Worm (Caenorhabditis elegans) whole organism, late embryonic: ENCODE data around the gene fdgt-2.
"Not testable (repeated sequence)": the region's sequence is repeated elsewhere in the genome, so short reads cannot be mapped to it uniquely, and the experiment has no call there.

ENCODE experiments used
- C08G9.2 ChIP-seq: sonication (generic microtip); optimal IDR thresholded peaks from 2 replicates; lab custom pipeline; 2016; ENCODE audit warnings: mild to moderate bottlenecking, missing genetic modification characterization, moderate library complexity, missing compliant biosample characterization
- ceh-14 ChIP-seq: sonication (generic microtip); optimal IDR thresholded peaks from 2 replicates; lab custom pipeline; 2016; ENCODE audit warnings: missing genotype, missing genetic modification characterization, missing compliant biosample characterization
- ceh-19 ChIP-seq: fragments of 200-800 bp; sonication (Bioruptor generic); optimal IDR thresholded peaks from 2 replicates; lab custom pipeline; 2018; ENCODE audit warnings: mild to moderate bottlenecking, missing genetic modification characterization, missing compliant biosample characterization
- ceh-2 ChIP-seq: sonication (generic microtip); optimal IDR thresholded peaks from 2 replicates; lab custom pipeline; 2016; ENCODE audit warnings: missing genotype, missing genetic modification characterization, missing compliant biosample characterization
- ceh-24 ChIP-seq: sonication (generic microtip); optimal IDR thresholded peaks from 2 replicates; lab custom pipeline; 2016; ENCODE audit warnings: mild to moderate bottlenecking, missing genetic modification characterization, missing compliant biosample characterization
- ceh-31 ChIP-seq: sonication (generic microtip); optimal IDR thresholded peaks from 2 replicates; lab custom pipeline; 2016; ENCODE audit warnings: missing genetic modification characterization, missing compliant biosample characterization
- ceh-34 ChIP-seq: sonication (generic microtip); optimal IDR thresholded peaks from 2 replicates; lab custom pipeline; 2016; ENCODE audit warnings: mild to moderate bottlenecking, missing genetic modification characterization, missing compliant biosample characterization
- ceh-45 ChIP-seq: fragments of 200-800 bp; sonication (Bioruptor generic); IDR thresholded peaks from 2 replicates; pipeline ENCODE4 v1.3.6; 2022; ENCODE audit warnings: missing genetic modification reagents, missing genetic modification characterization, missing compliant biosample characterization
- ceh-48 ChIP-seq: sonication (generic microtip); optimal IDR thresholded peaks from 2 replicates; lab custom pipeline; 2016; ENCODE audit warnings: missing genetic modification characterization, inconsistent platforms, missing compliant biosample characterization
- dve-1 ChIP-seq: sonication (generic microtip); optimal IDR thresholded peaks from 2 replicates; lab custom pipeline; 2017; ENCODE audit warnings: antibody characterized with exemption, mild to moderate bottlenecking, missing genetic modification characterization, missing compliant biosample characterization
- elt-2 ChIP-seq: sonication (generic microtip); optimal IDR thresholded peaks from 2 replicates; lab custom pipeline; 2016; ENCODE audit warnings: missing genetic modification reagents, missing genetic modification characterization, missing compliant biosample characterization
- ets-4 ChIP-seq: sonication (generic microtip); optimal IDR thresholded peaks from 2 replicates; lab custom pipeline; 2016; ENCODE audit warnings: missing genetic modification characterization, missing compliant biosample characterization
- fax-1 ChIP-seq: sonication (generic microtip); optimal IDR thresholded peaks from 2 replicates; lab custom pipeline; 2016; ENCODE audit warnings: missing genotype, missing genetic modification characterization, missing compliant biosample characterization
- gmeb-2 ChIP-seq: sonication (generic microtip); optimal IDR thresholded peaks from 2 replicates; lab custom pipeline; 2016; ENCODE audit warnings: missing genetic modification characterization, inconsistent platforms, missing compliant biosample characterization
- hlh-15 ChIP-seq: sonication (generic microtip); optimal IDR thresholded peaks from 2 replicates; lab custom pipeline; 2016; ENCODE audit warnings: missing genetic modification characterization, missing compliant biosample characterization
- hlh-6 ChIP-seq: sonication (generic microtip); optimal IDR thresholded peaks from 2 replicates; lab custom pipeline; 2016; ENCODE audit warnings: missing genotype, missing genetic modification characterization, missing compliant biosample characterization
- nfya-1 ChIP-seq: sonication (generic microtip); optimal IDR thresholded peaks from 2 replicates; lab custom pipeline; 2017; ENCODE audit warnings: missing genetic modification characterization, mild to moderate bottlenecking, missing compliant biosample characterization, antibody characterized with exemption, moderate library complexity
- npax-4 ChIP-seq: sonication (generic microtip); optimal IDR thresholded peaks from 2 replicates; lab custom pipeline; 2016; ENCODE audit warnings: missing genetic modification characterization, missing compliant biosample characterization
- pat-9 ChIP-seq: fragments of 200-800 bp; sonication (Bioruptor generic); optimal IDR thresholded peaks from 2 replicates; lab custom pipeline; 2018; ENCODE audit warnings: mild to moderate bottlenecking, missing genetic modification characterization, moderate library complexity, missing compliant biosample characterization
- pros-1 ChIP-seq: fragments of 150-350 bp; optimal IDR thresholded peaks from 2 replicates; lab custom pipeline; 2014; ENCODE audit warnings: missing biosample characterization, missing genetic modification reagents, missing genetic modification characterization
- ref-2 ChIP-seq: sonication (generic microtip); optimal IDR thresholded peaks from 2 replicates; lab custom pipeline; 2016; ENCODE audit warnings: missing genetic modification characterization, missing compliant biosample characterization
- sdc-2 ChIP-seq: sonication (generic microtip); optimal IDR thresholded peaks from 2 replicates; lab custom pipeline; 2016; ENCODE audit warnings: missing genotype, missing genetic modification characterization, missing compliant biosample characterization
- sox-2 ChIP-seq: fragments of 200-800 bp; sonication (Bioruptor generic); IDR thresholded peaks from 2 replicates; pipeline ENCODE4 v1.3.6; 2022; ENCODE audit warnings: missing genetic modification reagents, missing genetic modification characterization, missing compliant biosample characterization
- tbx-2 ChIP-seq: sonication (generic microtip); optimal IDR thresholded peaks from 2 replicates; lab custom pipeline; 2016; ENCODE audit warnings: missing genetic modification characterization, missing compliant biosample characterization
- tbx-7 ChIP-seq: sonication (generic microtip); optimal IDR thresholded peaks from 2 replicates; lab custom pipeline; 2016; ENCODE audit warnings: missing genotype, missing genetic modification characterization, missing compliant biosample characterization
- unc-3 ChIP-seq, 2 experiments: fragments of 200-800 bp in 1 of 2; sonication (Bioruptor generic) in 1 of 2; sonication (generic microtip) in 1 of 2; conservative IDR thresholded peaks in 1 of 2; optimal IDR thresholded peaks in 1 of 2; 2 replicates each; pipeline versions ENCODE4 v1.3.6 to Lab custom; 2016 to 2022; ENCODE audit warnings: missing compliant biosample characterization in 2 of 2, missing genetic modification characterization in 2 of 2, missing genetic modification reagents in 1 of 2
- unc-42 ChIP-seq: sonication (generic microtip); optimal IDR thresholded peaks from 2 replicates; lab custom pipeline; 2016; ENCODE audit warnings: missing genotype, missing genetic modification characterization, missing compliant biosample characterization
- unc-55 ChIP-seq: sonication (generic microtip); optimal IDR thresholded peaks from 2 replicates; lab custom pipeline; 2017; ENCODE audit warnings: missing biosample characterization, missing genetic modification reagents, missing genetic modification characterization
- unc-86 ChIP-seq: sonication (generic microtip); optimal IDR thresholded peaks from 2 replicates; lab custom pipeline; 2016; ENCODE audit warnings: missing genetic modification characterization, missing compliant biosample characterization
- zip-5 ChIP-seq: sonication (generic microtip); optimal IDR thresholded peaks from 2 replicates; lab custom pipeline; 2016; ENCODE audit warnings: missing genetic modification characterization, missing compliant biosample characterization

The fdgt-2 gene

DNA sequence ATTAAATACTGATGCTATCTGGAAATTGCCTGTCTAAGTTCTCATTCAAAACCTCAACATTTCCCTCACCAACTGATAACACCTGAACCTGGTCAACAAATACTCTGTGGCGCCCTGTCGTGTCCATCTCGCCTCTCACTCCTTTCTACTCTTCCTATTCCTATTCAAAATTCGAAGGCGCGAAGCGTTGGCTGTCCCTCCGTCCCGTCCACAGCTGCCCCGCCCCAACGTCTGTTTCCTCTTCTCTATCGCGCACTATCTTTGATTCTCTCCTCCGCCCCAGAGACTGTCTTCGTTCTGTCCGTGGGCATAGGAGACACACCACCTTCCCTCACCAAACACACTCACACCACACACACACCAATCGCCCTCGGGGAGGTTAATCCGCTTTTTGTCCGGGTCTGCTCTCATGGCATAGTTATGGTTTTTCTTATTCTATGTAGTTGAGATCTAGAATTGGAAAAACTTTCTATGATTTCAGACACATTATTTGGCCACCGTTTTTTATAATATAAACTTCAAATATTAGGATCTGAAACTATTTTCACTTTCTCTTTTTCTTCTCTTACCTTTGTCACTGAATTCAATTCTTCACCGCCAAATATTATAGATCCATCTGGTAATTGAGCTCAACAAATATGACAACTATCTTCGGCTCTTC, 5.2 kb upstream of the fdgt-2 start, which contains the start of gene efl-3:
Gene efl-3 (plus strand): TSS at position 611 of the 661 bp plus-strand sequence.
- TF ChIP-seq npax-4 (tag; lab: Kevin White, UChicago) (no peak), unc-3 (GFP tag; conservative IDR thresholded peaks at IDR 0.05; lab: Robert Waterston, UW) (no peak), unc-3 (tag; optimal IDR thresholded peaks at IDR 0.05; lab: Kevin White, UChicago) (no peak), ceh-2 (tag; lab: Kevin White, UChicago) (peak; percentile 22), ceh-34 (peak; percentile 36), hlh-6 (tag; lab: Kevin White, UChicago) (no peak), ceh-14 (tag; lab: Kevin White, UChicago) (no peak), ets-4 (tag; lab: Kevin White, UChicago) (no peak), tbx-7 (tag; lab: Kevin White, UChicago) (no peak), ceh-45 (GFP tag; lab: Robert Waterston, UW) (peak; percentile 23; the same call in 1 of the 2 replicates), unc-42 (tag; lab: Kevin White, UChicago) (no peak), ceh-19 (GFP tag; lab: Kevin White, UChicago) (no peak), unc-55 (GFP tag; lab: Kevin White, UChicago) (no peak), zip-5 (tag; lab: Kevin White, UChicago) (no peak), pros-1 (tag; lab: Kevin White, UChicago) (no peak), sdc-2 (tag; lab: Kevin White, UChicago) (peak; percentile 1), ref-2 (tag; lab: Kevin White, UChicago) (peak; percentile 42), nfya-1 (tag; lab: Kevin White, UChicago) (peak; percentile 22), tbx-2 (peak; percentile 25)
- TF ChIP-seq, all 69 proteins: peak for 7

- no peak for TF ChIP-seq C08G9.2
- no peak for TF ChIP-seq unc-86 (tag; lab: Kevin White, UChicago)
- TF ChIP-seq unc-42 (tag; lab: Kevin White, UChicago): no peak
- peak; percentile 65 for TF ChIP-seq elt-2
Measured at ce11 chrII:8412935-8413334, 4.5 kb upstream of the fdgt-2 start.

DNA sequence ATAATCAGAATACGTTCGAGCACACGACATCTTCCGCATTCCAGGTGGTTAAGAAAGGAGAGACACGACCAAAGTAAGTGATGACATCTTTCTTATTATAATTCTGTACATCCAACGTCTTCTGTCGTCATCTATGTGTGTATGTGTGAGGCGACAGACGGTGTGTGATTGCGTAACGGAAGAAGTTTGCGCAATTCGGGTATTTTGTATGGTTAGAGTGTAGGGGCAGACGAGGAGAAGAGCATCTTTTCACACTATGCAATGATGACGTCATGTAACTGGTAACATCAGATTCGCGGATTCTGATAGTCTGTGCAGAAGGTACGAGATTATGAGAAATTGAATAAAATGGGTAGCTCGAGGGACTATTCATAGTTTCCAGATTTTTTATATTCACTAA, 2.4 kb upstream of the fdgt-2 start:
- TF ChIP-seq unc-42 (tag; lab: Kevin White, UChicago): no peak
- no peak for TF ChIP-seq hlh-15
- peak; percentile 60 for TF ChIP-seq tbx-2
- TF ChIP-seq dve-1 (tag; lab: Kevin White, UChicago): no peak
- TF ChIP-seq ceh-31: no peak
- peak; percentile 1 for TF ChIP-seq unc-55 (GFP tag; lab: Kevin White, UChicago)
- TF ChIP-seq elt-2: no peak
- TF ChIP-seq, all 69 proteins: peak for 2

- TF ChIP-seq sox-2 (GFP tag; lab: Robert Waterston, UW): peak; percentile 22; the same call in 1 of the 2 replicates
- TF ChIP-seq elt-2: peak; percentile 1
- TF ChIP-seq ceh-24 (tag; lab: Kevin White, UChicago): no peak
- TF ChIP-seq nfya-1 (tag; lab: Kevin White, UChicago): no peak
Measured at ce11 chrII:8415462-8416037, 1.9 kb upstream of the fdgt-2 start.

ce11 chrII:8419015-8419414, 1.6 kb downstream of the fdgt-2 start:
- TF ChIP-seq ceh-34 (no peak), ceh-48 (tag; lab: Kevin White, UChicago) (no peak), gmeb-2 (tag; lab: Kevin White, UChicago) (no peak)

ce11 chrII:8419798-8420197, 2.4 kb downstream of the fdgt-2 start, which contains the start of gene F14E5.8:
Gene F14E5.8, plus strand, starts transcription at chrII:8420098.
- TF ChIP-seq fax-1 (tag; lab: Kevin White, UChicago); pat-9 (tag; lab: Kevin White, UChicago); unc-3 (GFP tag; conservative IDR thresholded peaks at IDR 0.05; lab: Robert Waterston, UW); unc-3 (tag; optimal IDR thresholded peaks at IDR 0.05; lab: Kevin White, UChicago): not testable (repeated sequence)
